Fruit fly (Drosophila melanogaster) whole organism, embryonic: Measurements from ENCODE around the gene RASSF8.

Source experiments
- Aef1 ChIP-seq: fragments of 200-800 bp; sonication (Bioruptor generic); IDR thresholded peaks from 3 replicates; pipeline ENCODE4 v1.3.6; 2022; ENCODE audit warnings: missing biosample characterization, missing genetic modification characterization
- CG10462 ChIP-seq: fragments of 200-800 bp; sonication (Bioruptor generic); optimal IDR thresholded peaks from 2 replicates; lab custom pipeline; 2016; ENCODE audit warnings: missing biosample characterization, missing genetic modification characterization
- CG11085 ChIP-seq: fragments of 200-800 bp; sonication (Bioruptor generic); IDR thresholded peaks from 2 replicates; pipeline ENCODE4 v1.3.6; 2022; ENCODE audit warnings: missing biosample characterization, missing genetic modification characterization
- CG11560 ChIP-seq: fragments of 200-800 bp; sonication (Bioruptor generic); IDR thresholded peaks from 3 replicates; pipeline ENCODE4 v1.3.6; 2022; ENCODE audit warnings: missing biosample characterization, missing genetic modification characterization
- CG12236 ChIP-seq: fragments of 200-800 bp; sonication (Bioruptor generic); optimal IDR thresholded peaks from 2 replicates; lab custom pipeline; 2016; ENCODE audit warnings: missing biosample characterization, missing genetic modification characterization
- CG13894 ChIP-seq: fragments of 200-800 bp; sonication (Bioruptor generic); optimal IDR thresholded peaks from 3 replicates; lab custom pipeline; 2018; ENCODE audit warnings: missing biosample characterization, mild to moderate bottlenecking, missing genetic modification characterization, moderate library complexity
- CG14441 ChIP-seq: fragments of 200-800 bp; sonication (Bioruptor generic); IDR thresholded peaks from 2 replicates; pipeline ENCODE4 v1.3.6; 2022; ENCODE audit warnings: missing biosample characterization, missing genetic modification characterization
- CG14860 ChIP-seq: fragments of 200-800 bp; sonication (Bioruptor generic); IDR thresholded peaks from 3 replicates; pipeline ENCODE4 v1.3.6; 2022; ENCODE audit warnings: missing biosample characterization, missing genetic modification characterization; ENCODE audit not compliant: partially characterized antibody
- CG1603 ChIP-seq: fragments of 200-800 bp; sonication (Bioruptor generic); optimal IDR thresholded peaks from 2 replicates; lab custom pipeline; 2019; ENCODE audit warnings: missing biosample characterization, mild to moderate bottlenecking, missing genetic modification characterization, moderate library complexity
- CG17328 ChIP-seq: fragments of 200-800 bp; sonication (Bioruptor generic); IDR thresholded peaks from 2 replicates; pipeline ENCODE4 v1.3.6; 2022; ENCODE audit warnings: missing biosample characterization, missing genetic modification characterization
- CG17385 ChIP-seq: fragments of 200-800 bp; sonication (Bioruptor generic); optimal IDR thresholded peaks from 3 replicates; lab custom pipeline; 2018; ENCODE audit warnings: missing biosample characterization, mild to moderate bottlenecking, missing genetic modification characterization
- CG18619 ChIP-seq: fragments of 200-800 bp; sonication (Bioruptor generic); optimal IDR thresholded peaks from 3 replicates; lab custom pipeline; 2017; ENCODE audit warnings: missing biosample characterization, mild to moderate bottlenecking, missing genetic modification characterization
- CG2678 ChIP-seq: fragments of 200-800 bp; sonication (Bioruptor generic); optimal IDR thresholded peaks from 3 replicates; lab custom pipeline; 2019; ENCODE audit warnings: missing biosample characterization, mild to moderate bottlenecking, missing genetic modification characterization, moderate library complexity
- CG34376 ChIP-seq: fragments of 200-800 bp; sonication (Bioruptor generic); optimal IDR thresholded peaks from 2 replicates; lab custom pipeline; 2018; ENCODE audit warnings: missing biosample characterization, mild to moderate bottlenecking, missing genetic modification characterization
- CG3726 ChIP-seq: fragments of 200-800 bp; sonication (Bioruptor generic); IDR thresholded peaks from 3 replicates; pipeline ENCODE4, ENCODE4 v1.3.6; 2022; ENCODE audit warnings: missing biosample characterization, missing genetic modification characterization
- CG4820 ChIP-seq: fragments of 200-800 bp; sonication (Bioruptor generic); optimal IDR thresholded peaks from 3 replicates; lab custom pipeline; 2016; ENCODE audit warnings: missing biosample characterization, missing genetic modification characterization
- CG6689 ChIP-seq: fragments of 200-800 bp; sonication (Bioruptor generic); IDR thresholded peaks from 2 replicates; pipeline ENCODE4 v1.3.6; 2022; ENCODE audit warnings: missing biosample characterization, missing genetic modification characterization
- CG6813 ChIP-seq: fragments of 200-800 bp; sonication (Bioruptor generic); optimal IDR thresholded peaks from 2 replicates; lab custom pipeline; 2017; ENCODE audit warnings: missing biosample characterization, missing genetic modification characterization, mild to moderate bottlenecking, moderate library complexity, missing genetic modification reagents
- CG8359 ChIP-seq: fragments of 200-800 bp; sonication (Bioruptor generic); optimal IDR thresholded peaks from 2 replicates; lab custom pipeline; 2017; ENCODE audit warnings: missing biosample characterization, mild to moderate bottlenecking, missing genetic modification characterization, borderline replicate concordance
- CG8924 ChIP-seq: fragments of 200-800 bp; optimal IDR thresholded peaks from 3 replicates; lab custom pipeline; 2019; ENCODE audit warnings: missing biosample characterization, mild to moderate bottlenecking, missing genetic modification characterization, moderate library complexity
- CG9215 ChIP-seq: fragments of 200-800 bp; sonication (Bioruptor generic); IDR thresholded peaks from 2 replicates; pipeline ENCODE4 v1.3.6; 2022; ENCODE audit warnings: missing biosample characterization, missing genetic modification characterization
- Deaf1 ChIP-seq: fragments of 200-800 bp; optimal IDR thresholded peaks from 3 replicates; lab custom pipeline; 2019; ENCODE audit warnings: missing biosample characterization, mild to moderate bottlenecking, missing genetic modification characterization, moderate library complexity
- ERR ChIP-seq: fragments of 200-800 bp; sonication (Bioruptor generic); optimal IDR thresholded peaks from 2 replicates; lab custom pipeline; 2016; ENCODE audit warnings: missing biosample characterization, missing genetic modification characterization
- Ets97D ChIP-seq: fragments of 200-800 bp; sonication (Bioruptor generic); optimal IDR thresholded peaks from 3 replicates; lab custom pipeline; 2016; ENCODE audit warnings: missing biosample characterization, missing genetic modification characterization
- Fer1 ChIP-seq: fragments of 200-800 bp; sonication (Bioruptor generic); optimal IDR thresholded peaks from 2 replicates; lab custom pipeline; 2017; ENCODE audit warnings: missing biosample characterization, mild to moderate bottlenecking, missing genetic modification characterization
- MBD-R2 ChIP-seq: fragments of 200-800 bp; sonication (Bioruptor generic); IDR thresholded peaks from 2 replicates; pipeline ENCODE4 v1.3.6; 2022; ENCODE audit warnings: missing biosample characterization, missing genetic modification characterization
- Mrtf ChIP-seq: fragments of 200-800 bp; sonication (Bioruptor generic); IDR thresholded peaks from 3 replicates; pipeline ENCODE4 v1.3.6; 2022; ENCODE audit warnings: missing biosample characterization, missing genetic modification characterization
- Nf-YB ChIP-seq: fragments of 200-800 bp; sonication (Bioruptor generic); optimal IDR thresholded peaks from 3 replicates; lab custom pipeline; 2019; ENCODE audit warnings: missing biosample characterization, mild to moderate bottlenecking, missing genetic modification characterization, moderate library complexity
- Rx ChIP-seq: fragments of 200-800 bp; sonication (Bioruptor generic); IDR thresholded peaks from 2 replicates; pipeline ENCODE4 v1.3.6; 2022; ENCODE audit warnings: missing biosample characterization, missing genetic modification characterization
- Scr ChIP-seq: fragments of 200-800 bp; sonication (Bioruptor generic); IDR thresholded peaks from 2 replicates; pipeline ENCODE4 v1.3.6; 2022; ENCODE audit warnings: missing biosample characterization, missing genetic modification characterization; ENCODE audit not compliant: partially characterized antibody
- Sox100B ChIP-seq: fragments of 200-800 bp; sonication (Bioruptor generic); optimal IDR thresholded peaks from 3 replicates; lab custom pipeline; 2018; ENCODE audit warnings: missing biosample characterization, mild to moderate bottlenecking, missing genetic modification characterization
- Sry-β ChIP-seq: fragments of 200-800 bp; sonication (Bioruptor generic); optimal IDR thresholded peaks from 2 replicates; lab custom pipeline; 2018; ENCODE audit warnings: missing biosample characterization, mild to moderate bottlenecking, missing genetic modification characterization, moderate library complexity
- ap ChIP-seq: fragments of 200-800 bp; sonication (Bioruptor generic); IDR thresholded peaks from 2 replicates; pipeline ENCODE4 v1.3.6; 2022; ENCODE audit warnings: missing biosample characterization, missing genetic modification characterization
- chinmo ChIP-seq: fragments of 200-800 bp; sonication (Bioruptor generic); IDR thresholded peaks from 4 replicates; pipeline ENCODE4 v1.3.6; 2022; ENCODE audit warnings: missing biosample characterization, missing genetic modification characterization; ENCODE audit not compliant: partially characterized antibody
- chm ChIP-seq: fragments of 200-800 bp; sonication (Bioruptor generic); IDR thresholded peaks from 2 replicates; pipeline ENCODE4 v1.3.6; 2022; ENCODE audit warnings: missing biosample characterization, missing genetic modification characterization
- crp ChIP-seq, 2 experiments: fragments of 200-800 bp; sonication (Bioruptor generic); optimal IDR thresholded peaks; 2 replicates in 1 of 2; 3 replicates in 1 of 2; lab custom pipeline; 2017; ENCODE audit warnings: missing biosample characterization in 2 of 2, missing genetic modification characterization in 2 of 2, mild to moderate bottlenecking in 1 of 2, moderate library complexity in 1 of 2
- eve ChIP-seq, 2 experiments: fragments of >200 bp; optimal IDR thresholded peaks; 2 replicates each; lab custom pipeline; 2017; ENCODE audit warnings: missing biosample characterization in 2 of 2, missing genetic modification characterization in 2 of 2
- grau ChIP-seq: fragments of 200-800 bp; optimal IDR thresholded peaks from 3 replicates; lab custom pipeline; 2019; ENCODE audit warnings: missing biosample characterization, mild to moderate bottlenecking, missing genetic modification characterization, moderate library complexity
- klu ChIP-seq: fragments of 200-800 bp; sonication (Bioruptor generic); IDR thresholded peaks from 2 replicates; pipeline ENCODE4 v1.3.6; 2022; ENCODE audit warnings: missing biosample characterization, missing genetic modification characterization
- odd ChIP-seq: fragments of 200-800 bp; sonication (Bioruptor generic); optimal IDR thresholded peaks from 2 replicates; lab custom pipeline; 2017; ENCODE audit warnings: missing biosample characterization, mild to moderate bottlenecking, missing genetic modification characterization
- peb ChIP-seq: fragments of 200-800 bp; sonication (Bioruptor generic); IDR thresholded peaks from 2 replicates; pipeline ENCODE4 v1.3.6; 2022; ENCODE audit warnings: missing biosample characterization, missing genetic modification characterization
- ranshi ChIP-seq: fragments of 200-800 bp; sonication (Bioruptor generic); IDR thresholded peaks from 2 replicates; pipeline ENCODE4 v1.3.6; 2022; ENCODE audit warnings: missing biosample characterization, missing genetic modification characterization
- repo ChIP-seq: fragments of 200-800 bp; sonication (Bioruptor generic); optimal IDR thresholded peaks from 2 replicates; lab custom pipeline; 2016; ENCODE audit warnings: missing biosample characterization, missing genetic modification characterization
- run ChIP-seq: fragments of 200-800 bp; sonication (Bioruptor generic); optimal IDR thresholded peaks from 3 replicates; lab custom pipeline; 2018; ENCODE audit warnings: missing biosample characterization, mild to moderate bottlenecking, missing genetic modification characterization
- sens-2 ChIP-seq: fragments of 200-800 bp; sonication (Bioruptor generic); IDR thresholded peaks from 2 replicates; pipeline ENCODE4 v1.3.6; 2022; ENCODE audit warnings: missing biosample characterization, missing genetic modification characterization
- sna ChIP-seq: fragments of 200-800 bp; sonication (Bioruptor generic); IDR thresholded peaks from 2 replicates; pipeline ENCODE4 v1.3.6; 2022; ENCODE audit warnings: missing biosample characterization, missing genetic modification characterization; ENCODE audit not compliant: partially characterized antibody
- tap ChIP-seq: fragments of 200-800 bp; optimal IDR thresholded peaks from 3 replicates; lab custom pipeline; 2019; ENCODE audit warnings: missing biosample characterization, mild to moderate bottlenecking, missing genetic modification characterization, moderate library complexity
- tll ChIP-seq, 2 experiments: fragments of 200-800 bp in 1 of 2; fragments of >200 bp in 1 of 2; sonication (Bioruptor generic) in 1 of 2; optimal IDR thresholded peaks; 2 replicates each; lab custom pipeline; 2017 to 2019; ENCODE audit warnings: missing biosample characterization in 2 of 2, missing genetic modification characterization in 2 of 2, mild to moderate bottlenecking in 1 of 2, moderate library complexity in 1 of 2
- trh ChIP-seq: fragments of 200-800 bp; sonication (Bioruptor generic); optimal IDR thresholded peaks from 2 replicates; lab custom pipeline; 2016; ENCODE audit warnings: missing biosample characterization, missing genetic modification characterization
- yki ChIP-seq: fragments of >200 bp; optimal IDR thresholded peaks from 3 replicates; lab custom pipeline; 2018

The RASSF8 gene

dm6 chr3R:25684859-25685258 is 23.3 kb downstream of the RASSF8 start, which contains the start of gene RpL27 (continued):
- TF ChIP-seq Scr (peak; percentile 77), klu (GFP tag; lab: Robert Waterston, UW) (no peak), CG17385 (GFP tag; lab: Kevin White, UChicago) (peak; percentile 88), Sox100B (GFP tag; lab: Kevin White, UChicago) (peak; percentile 78), CG13894 (peak; percentile 74), CG10462 (GFP tag; lab: Kevin White, UChicago) (peak; percentile 9), CG18619 (GFP tag; lab: Kevin White, UChicago) (peak; percentile 84), chinmo (GFP tag; lab: Robert Waterston, UW) (no peak), Ets97D (GFP tag; lab: Kevin White, UChicago) (peak; percentile 99), Fer1 (GFP tag; lab: Kevin White, UChicago) (peak; percentile 93), CG6813 (GFP tag; lab: Kevin White, UChicago) (peak; percentile 90), chm (GFP tag; lab: Robert Waterston, UW) (peak; percentile 75), sna (GFP tag; lab: Robert Waterston, UW) (peak; percentile 16; the same call in 1 of the 2 replicates), grau (tag; lab: Kevin White, UChicago) (peak; percentile 77), trh (GFP tag; lab: Kevin White, UChicago) (peak; percentile 58), CG9215 (GFP tag; lab: Robert Waterston, UW) (0 out of 2 replicates have a peak, but pooled peaks have one; percentile 40), CG6689 (GFP tag; lab: Robert Waterston, UW) (no peak), Deaf1 (tag; lab: Kevin White, UChicago) (peak; percentile 48), CG4820 (GFP tag; lab: Kevin White, UChicago) (peak; percentile 54), CG1603 (tag; lab: Kevin White, UChicago) (peak; percentile 82), CG11560 (tag; lab: Robert Waterston, UW) (no peak), Nf-YB (GFP tag; lab: Kevin White, UChicago) (peak; percentile 53), Mrtf (no peak; the same call in 1 of the 3 replicates), eve (GFP tag; optimal IDR thresholded peaks at IDR 0.05; lab: Kevin White, UChicago) (no peak), sens-2 (peak; percentile 57), ap (GFP tag; lab: Robert Waterston, UW) (no peak; the same call in 1 of the 2 replicates), CG8359 (peak; percentile 75), Sry-β (GFP tag; lab: Kevin White, UChicago) (peak; percentile 46), CG14860 (GFP tag; lab: Robert Waterston, UW) (no peak), peb (GFP tag; lab: Robert Waterston, UW) (peak; percentile 43; the same call in 1 of the 2 replicates), tap (tag; lab: Kevin White, UChicago) (peak; percentile 30), crp (GFP tag; optimal IDR thresholded peaks at IDR 0.05; lab: Kevin White, UChicago) (peak; percentile 1 to 82), ERR (GFP tag; lab: Kevin White, UChicago) (peak; percentile 75), CG11085 (peak; percentile 72; the same call in 1 of the 2 replicates), repo (GFP tag; lab: Kevin White, UChicago) (peak; percentile 69), Aef1 (GFP tag; lab: Robert Waterston, UW) (no peak; the same call in 2 of the 3 replicates), CG2678 (tag; lab: Kevin White, UChicago) (peak; percentile 73), Rx (peak; percentile 57), CG3726 (GFP tag; lab: Robert Waterston, UW) (no peak), odd (GFP tag; lab: Kevin White, UChicago) (peak; percentile 85), CG8924 (tag; lab: Kevin White, UChicago) (peak; percentile 80), MBD-R2 (GFP tag; lab: Robert Waterston, UW) (peak; percentile 71; the same call in 1 of the 2 replicates), tll (GFP tag; optimal IDR thresholded peaks at IDR 0.05; lab: Kevin White, UChicago) (no peak), CG34376 (peak; percentile 95), yki (no peak), ranshi (peak; percentile 72; the same call in 1 of the 2 replicates), CG17328 (GFP tag; lab: Robert Waterston, UW) (peak; percentile 79), CG12236 (peak; percentile 53), CG14441 (GFP tag; lab: Robert Waterston, UW) (peak; percentile 66), run (tag; lab: Kevin White, UChicago) (peak; percentile 63)
